Fruit fly (Drosophila melanogaster): ENCODE results near the gene Fur1.

DNA sequence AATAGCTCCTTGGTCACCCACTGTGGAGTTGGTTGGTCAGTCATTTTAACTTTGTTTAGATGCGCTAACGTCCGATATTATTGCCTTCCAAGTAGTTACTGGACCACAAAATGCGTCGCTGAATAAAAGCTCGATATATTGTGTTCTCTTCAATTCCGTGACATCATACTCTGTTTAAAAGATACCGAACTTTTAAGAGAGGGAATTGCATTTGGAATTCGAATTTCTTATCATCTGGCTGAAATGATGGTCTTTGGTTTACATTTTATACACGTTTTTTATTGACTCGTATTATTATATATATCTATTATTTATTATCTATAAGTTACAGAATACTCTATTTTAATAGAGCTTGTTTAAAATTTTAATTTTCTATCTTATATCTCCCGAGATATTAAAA, 141.8 kb downstream of the Fur1 start, which contains the start of gene CHKov2:
- TF ChIP-seq Smox (GFP tag; optimal IDR thresholded peaks at IDR 0.05) (no peak), Blimp-1 (GFP tag; optimal IDR thresholded peaks at IDR 0.05) (no peak)

All from whole organism, prepupa.